Fruit fly (Drosophila melanogaster) whole organism, embryonic: ENCODE data around the gene neb.

Experiments used
- CG10979 ChIP-seq: fragments of 200-800 bp; sonication (Bioruptor generic); optimal IDR thresholded peaks from 2 replicates; lab custom pipeline; 2018; ENCODE audit warnings: missing biosample characterization, mild to moderate bottlenecking, missing genetic modification characterization, moderate library complexity
- CG11456 ChIP-seq: fragments of 200-800 bp; sonication (Bioruptor generic); IDR thresholded peaks from 3 replicates; pipeline ENCODE4 v1.3.6; 2022; ENCODE audit warnings: missing biosample characterization, missing genetic modification characterization
- CG12769 ChIP-seq: fragments of 200-800 bp; sonication (Bioruptor generic); optimal IDR thresholded peaks from 2 replicates; lab custom pipeline; 2019; ENCODE audit warnings: missing biosample characterization, mild to moderate bottlenecking, missing genetic modification characterization, moderate library complexity
- CG13624 ChIP-seq: fragments of 200-800 bp; sonication (Bioruptor generic); optimal IDR thresholded peaks from 2 replicates; lab custom pipeline; 2016; ENCODE audit warnings: missing biosample characterization, missing genetic modification characterization
- CG1529 ChIP-seq: fragments of 200-800 bp; sonication (Bioruptor generic); optimal IDR thresholded peaks from 3 replicates; lab custom pipeline; 2018; ENCODE audit warnings: missing biosample characterization, missing genetic modification characterization
- CG17385 ChIP-seq: fragments of 200-800 bp; sonication (Bioruptor generic); optimal IDR thresholded peaks from 3 replicates; lab custom pipeline; 2018; ENCODE audit warnings: missing biosample characterization, mild to moderate bottlenecking, missing genetic modification characterization
- CG17829 ChIP-seq: fragments of 200-800 bp; optimal IDR thresholded peaks from 2 replicates; lab custom pipeline; 2019; ENCODE audit warnings: missing biosample characterization, mild to moderate bottlenecking, missing genetic modification characterization, moderate library complexity
- CG1832 ChIP-seq: fragments of 200-800 bp; sonication (Bioruptor generic); optimal IDR thresholded peaks from 2 replicates; lab custom pipeline; 2017; ENCODE audit warnings: missing biosample characterization, mild to moderate bottlenecking, missing genetic modification characterization, inconsistent platforms
- CG31388 ChIP-seq: fragments of 200-800 bp; sonication (Bioruptor generic); optimal IDR thresholded peaks from 2 replicates; lab custom pipeline; 2016; ENCODE audit warnings: missing biosample characterization, missing genetic modification characterization
- CG31441 ChIP-seq: fragments of 200-800 bp; sonication (Bioruptor generic); IDR thresholded peaks from 2 replicates; pipeline ENCODE4 v1.3.6; 2022; ENCODE audit warnings: missing biosample characterization, missing genetic modification characterization
- CG3163 ChIP-seq: fragments of 200-800 bp; sonication (Bioruptor generic); optimal IDR thresholded peaks from 3 replicates; lab custom pipeline; 2016; ENCODE audit warnings: missing biosample characterization, missing genetic modification characterization
- CG33213 ChIP-seq: fragments of 200-800 bp; sonication (Bioruptor generic); optimal IDR thresholded peaks from 3 replicates; lab custom pipeline; 2016; ENCODE audit warnings: missing biosample characterization, missing genetic modification characterization
- CG3847 ChIP-seq: fragments of 200-800 bp; sonication (Bioruptor generic); IDR thresholded peaks from 2 replicates; pipeline ENCODE4 v1.3.6; 2022; ENCODE audit warnings: missing biosample characterization, missing genetic modification characterization
- CG4820 ChIP-seq: fragments of 200-800 bp; sonication (Bioruptor generic); optimal IDR thresholded peaks from 3 replicates; lab custom pipeline; 2016; ENCODE audit warnings: missing biosample characterization, missing genetic modification characterization
- CG6791 ChIP-seq: fragments of 200-800 bp; sonication (Bioruptor generic); IDR thresholded peaks from 3 replicates; pipeline ENCODE4 v1.3.6; 2022; ENCODE audit warnings: missing biosample characterization, missing genetic modification characterization; ENCODE audit not compliant: partially characterized antibody
- CG8281 ChIP-seq: fragments of 200-800 bp; sonication (Bioruptor generic); optimal IDR thresholded peaks from 2 replicates; lab custom pipeline; 2018; ENCODE audit warnings: missing biosample characterization, mild to moderate bottlenecking, missing genetic modification characterization, moderate library complexity
- CG8359 ChIP-seq: fragments of 200-800 bp; sonication (Bioruptor generic); optimal IDR thresholded peaks from 2 replicates; lab custom pipeline; 2017; ENCODE audit warnings: missing biosample characterization, mild to moderate bottlenecking, missing genetic modification characterization, borderline replicate concordance
- CHES-1-like ChIP-seq: fragments of 200-800 bp; sonication (Bioruptor generic); optimal IDR thresholded peaks from 2 replicates; lab custom pipeline; 2016; ENCODE audit warnings: missing biosample characterization, missing genetic modification characterization
- Chrac-16 ChIP-seq: fragments of 200-800 bp; sonication (Bioruptor generic); optimal IDR thresholded peaks from 3 replicates; lab custom pipeline; 2016; ENCODE audit warnings: missing biosample characterization, missing genetic modification characterization
- Dad ChIP-seq: fragments of 200-800 bp; sonication (Bioruptor generic); optimal IDR thresholded peaks from 3 replicates; lab custom pipeline; 2016; ENCODE audit warnings: missing biosample characterization, missing genetic modification characterization
- Dll ChIP-seq: fragments of 200-800 bp; sonication (Bioruptor generic); IDR thresholded peaks from 4 replicates; pipeline ENCODE4 v1.3.6; 2022; ENCODE audit warnings: missing biosample characterization, missing genetic modification characterization; ENCODE audit not compliant: partially characterized antibody
- Fer2 ChIP-seq: fragments of 200-800 bp; sonication (Bioruptor generic); optimal IDR thresholded peaks from 2 replicates; lab custom pipeline; 2018; ENCODE audit warnings: missing biosample characterization, mild to moderate bottlenecking, missing genetic modification characterization, moderate library complexity
- HLH4C ChIP-seq: fragments of 200-800 bp; sonication (Bioruptor generic); IDR thresholded peaks from 3 replicates; pipeline ENCODE4 v1.3.6; 2022; ENCODE audit warnings: missing biosample characterization, missing genetic modification characterization; ENCODE audit not compliant: partially characterized antibody
- Hmr ChIP-seq: fragments of 200-800 bp; sonication (Bioruptor generic); optimal IDR thresholded peaks from 3 replicates; lab custom pipeline; 2017; ENCODE audit warnings: mild to moderate bottlenecking, missing biosample characterization, missing genetic modification reagents, missing genetic modification characterization
- Hr3 ChIP-seq: fragments of 200-800 bp; sonication (Bioruptor generic); optimal IDR thresholded peaks from 3 replicates; lab custom pipeline; 2016; ENCODE audit warnings: missing biosample characterization, missing genetic modification characterization
- Mad ChIP-seq: fragments of 200-800 bp; sonication (Bioruptor generic); optimal IDR thresholded peaks from 2 replicates; lab custom pipeline; 2016; ENCODE audit warnings: missing biosample characterization, missing genetic modification characterization
- Max ChIP-seq: fragments of 200-800 bp; sonication (Bioruptor generic); optimal IDR thresholded peaks from 2 replicates; lab custom pipeline; 2016; ENCODE audit warnings: missing biosample characterization, mild to moderate bottlenecking, missing genetic modification characterization
- Meics ChIP-seq: fragments of 200-800 bp; sonication (Bioruptor generic); optimal IDR thresholded peaks from 2 replicates; lab custom pipeline; 2017; ENCODE audit warnings: missing biosample characterization, mild to moderate bottlenecking, missing genetic modification characterization
- Tbp ChIP-seq: fragments of >200 bp; optimal IDR thresholded peaks from 2 replicates; lab custom pipeline; 2018; ENCODE audit warnings: missing biosample characterization, missing genetic modification characterization
- abd-A ChIP-seq: fragments of 200-800 bp; sonication (Bioruptor generic); optimal IDR thresholded peaks from 3 replicates; lab custom pipeline; 2019; ENCODE audit warnings: missing biosample characterization, mild to moderate bottlenecking, missing genetic modification characterization, moderate library complexity
- aop ChIP-seq: fragments of 200-800 bp; sonication (Bioruptor generic); IDR thresholded peaks from 2 replicates; pipeline ENCODE4 v1.3.6; 2022; ENCODE audit warnings: missing biosample characterization, missing genetic modification characterization
- cad ChIP-seq: fragments of >200 bp; optimal IDR thresholded peaks from 2 replicates; lab custom pipeline; 2017; ENCODE audit warnings: missing biosample characterization, missing genetic modification characterization
- crp ChIP-seq, 2 experiments: fragments of 200-800 bp; sonication (Bioruptor generic); optimal IDR thresholded peaks; 2 replicates in 1 of 2; 3 replicates in 1 of 2; lab custom pipeline; 2017; ENCODE audit warnings: missing biosample characterization in 2 of 2, missing genetic modification characterization in 2 of 2, mild to moderate bottlenecking in 1 of 2, moderate library complexity in 1 of 2
- dm ChIP-seq: fragments of 200-800 bp; sonication (Bioruptor generic); optimal IDR thresholded peaks from 3 replicates; lab custom pipeline; 2016; ENCODE audit warnings: missing biosample characterization, missing genetic modification characterization
- dysf ChIP-seq: fragments of 200-800 bp; sonication (Bioruptor generic); IDR thresholded peaks from 3 replicates; pipeline ENCODE4 v1.3.6; 2022; ENCODE audit warnings: missing biosample characterization, missing genetic modification characterization
- inv ChIP-seq: fragments of 200-800 bp; sonication (Bioruptor generic); IDR thresholded peaks from 2 replicates; pipeline ENCODE4 v1.3.6; 2022; ENCODE audit warnings: missing biosample characterization, missing genetic modification characterization; ENCODE audit not compliant: partially characterized antibody
- lbe ChIP-seq: fragments of 200-800 bp; sonication (Bioruptor generic); optimal IDR thresholded peaks from 2 replicates; lab custom pipeline; 2016; ENCODE audit warnings: missing biosample characterization, mild to moderate bottlenecking, missing genetic modification characterization
- mld ChIP-seq: fragments of 200-800 bp; sonication (Bioruptor generic); IDR thresholded peaks from 3 replicates; pipeline ENCODE4 v1.3.6; 2022; ENCODE audit warnings: missing biosample characterization, missing genetic modification characterization; ENCODE audit not compliant: partially characterized antibody
- repo ChIP-seq: fragments of 200-800 bp; sonication (Bioruptor generic); optimal IDR thresholded peaks from 2 replicates; lab custom pipeline; 2016; ENCODE audit warnings: missing biosample characterization, missing genetic modification characterization
- slbo ChIP-seq: fragments of 200-800 bp; sonication (Bioruptor generic); IDR thresholded peaks from 2 replicates; pipeline ENCODE4 v1.3.6; 2022; ENCODE audit warnings: missing biosample characterization, missing genetic modification characterization
- tin ChIP-seq: fragments of 200-800 bp; sonication (Bioruptor generic); optimal IDR thresholded peaks from 3 replicates; lab custom pipeline; 2016; ENCODE audit warnings: missing biosample characterization, missing genetic modification characterization
- unc-4 ChIP-seq: fragments of 200-800 bp; sonication (Bioruptor generic); IDR thresholded peaks from 2 replicates; pipeline ENCODE4 v1.3.6; 2022; ENCODE audit warnings: missing biosample characterization, missing genetic modification characterization; ENCODE audit not compliant: partially characterized antibody

neb gene

dm6 chr2L:20093794-20094193 lies 18.2 kb downstream of the neb start, which contains the start of the genes Taf13 and nesd (continued):
- peak; percentile 84 for TF ChIP-seq Dll (GFP tag; lab: Robert Waterston, UW)
- peak; percentile 65 for TF ChIP-seq inv (GFP tag; lab: Robert Waterston, UW)
- TF ChIP-seq Max (GFP tag; lab: Kevin White, UChicago), result peak; percentile 64
- peak; percentile 42 for TF ChIP-seq Meics (GFP tag; lab: Kevin White, UChicago)
- peak; percentile 27 for TF ChIP-seq lbe
- peak; percentile 11 for TF ChIP-seq Chrac-16 (GFP tag; lab: Kevin White, UChicago)
- TF ChIP-seq CG10979, result peak; percentile 5
- TF ChIP-seq repo (GFP tag; lab: Kevin White, UChicago), result no peak
- peak; percentile 50; the same call in 1 of the 2 replicates for TF ChIP-seq CG31441 (GFP tag; lab: Robert Waterston, UW)
- TF ChIP-seq CG1529 (GFP tag; lab: Kevin White, UChicago), result no peak
- no peak for TF ChIP-seq CG31388
- TF ChIP-seq HLH4C (GFP tag; lab: Robert Waterston, UW), result peak; percentile 89
- peak; percentile 36 for TF ChIP-seq dm
- peak in 1 of 2 experiments; percentile 52 for TF ChIP-seq crp (GFP tag; optimal IDR thresholded peaks at IDR 0.05; lab: Kevin White, UChicago)
- no peak for TF ChIP-seq Tbp (GFP tag; lab: Kevin White, UChicago)
- TF ChIP-seq Hmr (GFP tag; lab: Kevin White, UChicago), result peak; percentile 37
- peak; percentile 46 for TF ChIP-seq slbo (GFP tag; lab: Robert Waterston, UW)
- no peak for TF ChIP-seq CG11456
- TF ChIP-seq CG8281 (tag; lab: Kevin White, UChicago), result no peak
- peak; percentile 16 for TF ChIP-seq CG17385 (GFP tag; lab: Kevin White, UChicago)
- no peak for TF ChIP-seq CG3163 (GFP tag; lab: Kevin White, UChicago)
- peak; percentile 20 for TF ChIP-seq CG4820 (GFP tag; lab: Kevin White, UChicago)
- peak; percentile 66; the same call in 2 of the 3 replicates for TF ChIP-seq CG6791
- TF ChIP-seq CG33213 (GFP tag; lab: Kevin White, UChicago), result peak; percentile 18
- TF ChIP-seq CG12769, result peak; percentile 15
- TF ChIP-seq dysf (GFP tag; lab: Robert Waterston, UW), result peak; percentile 44; the same call in 1 of the 3 replicates
- TF ChIP-seq Dad (GFP tag; lab: Kevin White, UChicago), result no peak
- TF ChIP-seq tin (GFP tag; lab: Kevin White, UChicago), result peak; percentile 30
- TF ChIP-seq unc-4 (GFP tag; lab: Robert Waterston, UW), result peak; percentile 75
- TF ChIP-seq Hr3 (GFP tag; lab: Kevin White, UChicago), result peak; percentile 20
- TF ChIP-seq CG13624 (GFP tag; lab: Kevin White, UChicago), result peak; percentile 25
- no peak for TF ChIP-seq cad (GFP tag; lab: Kevin White, UChicago)
- no peak for TF ChIP-seq Fer2 (tag; lab: Kevin White, UChicago)
- no peak for TF ChIP-seq CG1832
- TF ChIP-seq CG8359 (GFP tag; lab: Kevin White, UChicago), result no peak
- TF ChIP-seq aop (GFP tag; lab: Robert Waterston, UW), result no peak
- TF ChIP-seq CG17829 (tag; lab: Kevin White, UChicago), result peak; percentile 70
- peak; percentile 4 for TF ChIP-seq CHES-1-like
- TF ChIP-seq abd-A (tag; lab: Kevin White, UChicago), result no peak
- peak; percentile 1 for TF ChIP-seq Mad (GFP tag; lab: Kevin White, UChicago)
- peak; percentile 45; the same call in 1 of the 2 replicates for TF ChIP-seq CG3847 (GFP tag; lab: Robert Waterston, UW)
- TF ChIP-seq mld (GFP tag; lab: Robert Waterston, UW), result no peak; the same call in 2 of the 3 replicates
